Worm (Caenorhabditis elegans): ENCODE results near the gene T23F2.2.

- TF ChIP-seq hlh-6 (tag; optimal IDR thresholded peaks at IDR 0.05) (no peak), Y22D7AL.16 (tag; optimal IDR thresholded peaks at IDR 0.05) (no peak), pqm-1 (tag; optimal IDR thresholded peaks at IDR 0.05) (no peak), unc-86 (tag; optimal IDR thresholded peaks at IDR 0.05) (no peak), tbx-2 (tag; optimal IDR thresholded peaks at IDR 0.05) (no peak), che-1 (tag; optimal IDR thresholded peaks at IDR 0.05) (no peak), sox-4 (tag; optimal IDR thresholded peaks at IDR 0.05) (no peak), K02D7.2 (tag; optimal IDR thresholded peaks at IDR 0.05) (no peak), ama-1 (optimal IDR thresholded peaks at IDR 0.05) (no peak), nfya-1 (tag; optimal IDR thresholded peaks at IDR 0.05) (no peak), elt-4 (tag; optimal IDR thresholded peaks at IDR 0.05) (no peak)
Observed at ce11 chrX:5457184-5457583, 47.9 kb downstream of the T23F2.2 start.

Data from whole organism, late embryonic.